Worm (Caenorhabditis elegans) whole organism, L1 larva: ENCODE results near the gene C47G2.3.

ENCODE experiments used
- C16A3.4 ChIP-seq: fragments of 150-350 bp; optimal IDR thresholded peaks from 2 replicates; lab custom pipeline; 2014; ENCODE audit warnings: missing biosample characterization, missing genetic modification characterization
- aly-2 ChIP-seq: fragments of 150-350 bp; optimal IDR thresholded peaks from 2 replicates; lab custom pipeline; 2014; ENCODE audit warnings: missing biosample characterization, missing genetic modification characterization
- ama-1 ChIP-seq: fragments of 150-350 bp; optimal IDR thresholded peaks from 2 replicates; lab custom pipeline; 2014
- blmp-1 ChIP-seq: fragments of 150-350 bp; optimal IDR thresholded peaks from 2 replicates; lab custom pipeline; 2014; ENCODE audit warnings: missing biosample characterization, missing genetic modification characterization
- ceh-8 ChIP-seq: fragments of 200-800 bp; sonication (Bioruptor generic); optimal IDR thresholded peaks from 2 replicates; lab custom pipeline; 2018; ENCODE audit warnings: mild to moderate bottlenecking, missing genetic modification characterization, moderate library complexity, missing compliant biosample characterization
- ceh-82 ChIP-seq, 3 experiments: fragments of 150-350 bp in 1 of 3; sonication (generic microtip) in 2 of 3; optimal IDR thresholded peaks; 2 replicates each; lab custom pipeline; 2014 to 2017; ENCODE audit warnings: missing biosample characterization in 3 of 3, missing genetic modification characterization in 3 of 3
- ces-1 ChIP-seq: fragments of 150-350 bp; optimal IDR thresholded peaks from 2 replicates; lab custom pipeline; 2014; ENCODE audit warnings: missing biosample characterization, missing genetic modification reagents, missing genetic modification characterization
- dpl-1 ChIP-seq, 3 experiments: fragments of 150-350 bp in 2 of 3; sonication (generic microtip) in 1 of 3; optimal IDR thresholded peaks; 2 replicates each; lab custom pipeline; 2014 to 2017; ENCODE audit warnings: missing biosample characterization in 3 of 3, missing genetic modification characterization in 3 of 3, missing genetic modification reagents in 3 of 3
- efl-1 ChIP-seq, 4 experiments: fragments of 150-350 bp; optimal IDR thresholded peaks in 3 of 4; peaks in 1 of 4; 1 replicate in 1 of 4; 2 replicates in 3 of 4; lab custom pipeline; 2014; ENCODE audit warnings: missing biosample characterization in 2 of 4, missing genetic modification characterization in 2 of 4, missing genetic modification reagents in 2 of 4
- egl-13 ChIP-seq: sonication (generic microtip); optimal IDR thresholded peaks from 2 replicates; lab custom pipeline; 2016; ENCODE audit warnings: missing genotype, missing genetic modification reagents, missing genetic modification characterization, missing compliant biosample characterization
- egl-27 ChIP-seq, 2 experiments: fragments of 150-350 bp in 1 of 2; sonication (generic microtip); optimal IDR thresholded peaks; 3 replicates each; lab custom pipeline; 2017 to 2018; ENCODE audit warnings: missing biosample characterization in 2 of 2, missing genetic modification characterization in 2 of 2, missing genetic modification reagents in 2 of 2
- elt-2 ChIP-seq: sonication (generic microtip); optimal IDR thresholded peaks from 2 replicates; lab custom pipeline; 2016; ENCODE audit warnings: missing genetic modification characterization, mild to moderate bottlenecking, inconsistent platforms, missing compliant biosample characterization, missing genetic modification reagents
- ets-5 ChIP-seq: fragments of 200-800 bp; sonication (Bioruptor generic); IDR thresholded peaks from 2 replicates; pipeline ENCODE4 v1.3.6; 2022; ENCODE audit warnings: missing genetic modification characterization, missing compliant biosample characterization
- fkh-10 ChIP-seq: sonication (generic microtip); optimal IDR thresholded peaks from 2 replicates; lab custom pipeline; 2017; ENCODE audit warnings: missing biosample characterization, missing genetic modification reagents, missing genetic modification characterization
- fkh-4 ChIP-seq: sonication (generic microtip); optimal IDR thresholded peaks from 2 replicates; lab custom pipeline; 2016; ENCODE audit warnings: missing compliant biosample characterization, missing genetic modification characterization, borderline replicate concordance
- isw-1 ChIP-seq: fragments of 200-800 bp; sonication (Bioruptor generic); IDR thresholded peaks from 2 replicates; pipeline ENCODE4 v1.3.6; 2022; ENCODE audit warnings: missing genetic modification characterization, missing compliant biosample characterization
- lin-13 ChIP-seq: fragments of 150-350 bp; optimal IDR thresholded peaks from 2 replicates; lab custom pipeline; 2014; ENCODE audit warnings: missing biosample characterization, missing genetic modification reagents, missing genetic modification characterization
- lin-14 ChIP-seq: fragments of 200-800 bp; sonication (Bioruptor generic); optimal IDR thresholded peaks from 2 replicates; lab custom pipeline; 2018; ENCODE audit warnings: mild to moderate bottlenecking, missing genetic modification characterization, moderate library complexity, missing compliant biosample characterization
- lin-15B ChIP-seq: fragments of 150-350 bp; sonication (generic microtip); optimal IDR thresholded peaks from 3 replicates; lab custom pipeline; 2014; ENCODE audit warnings: missing biosample characterization, missing genetic modification characterization
- lin-35 ChIP-seq, 2 experiments: fragments of 150-350 bp; optimal IDR thresholded peaks; 2 replicates each; lab custom pipeline; 2014; ENCODE audit warnings: missing biosample characterization in 2 of 2, missing genetic modification characterization in 2 of 2, missing genetic modification reagents in 2 of 2
- mep-1 ChIP-seq: fragments of 150-350 bp; optimal IDR thresholded peaks from 2 replicates; lab custom pipeline; 2014; ENCODE audit warnings: missing biosample characterization, missing genetic modification characterization
- nhr-20 ChIP-seq: sonication (generic microtip); optimal IDR thresholded peaks from 2 replicates; lab custom pipeline; 2016; ENCODE audit warnings: mild to moderate bottlenecking, missing genetic modification characterization, missing compliant biosample characterization
- nhr-71 ChIP-seq: sonication (generic microtip); optimal IDR thresholded peaks from 2 replicates; lab custom pipeline; 2016; ENCODE audit warnings: mild to moderate bottlenecking, missing genetic modification characterization, moderate library complexity, missing compliant biosample characterization
- nhr-76 ChIP-seq: sonication (generic microtip); optimal IDR thresholded peaks from 2 replicates; lab custom pipeline; 2017; ENCODE audit warnings: missing biosample characterization, missing genetic modification characterization
- nhr-77 ChIP-seq: fragments of 150-350 bp; optimal IDR thresholded peaks from 2 replicates; lab custom pipeline; 2014; ENCODE audit warnings: missing biosample characterization, missing genetic modification characterization
- nhr-84 ChIP-seq: sonication (generic microtip); optimal IDR thresholded peaks from 2 replicates; lab custom pipeline; 2017; ENCODE audit warnings: missing biosample characterization, missing genetic modification characterization
- nhr-85 ChIP-seq: sonication (generic microtip); peaks from one replicate; lab custom pipeline; 2016; ENCODE audit warnings: missing genetic modification characterization, inconsistent platforms, missing compliant biosample characterization
- nhr-90 ChIP-seq: sonication (generic microtip); optimal IDR thresholded peaks from 2 replicates; lab custom pipeline; 2016; ENCODE audit warnings: mild to moderate bottlenecking, missing genetic modification characterization, missing compliant biosample characterization; ENCODE audit not compliant: poor library complexity
- pag-3 ChIP-seq: sonication (generic microtip); optimal IDR thresholded peaks from 2 replicates; lab custom pipeline; 2017; ENCODE audit warnings: missing genetic modification characterization, mild to moderate bottlenecking, missing compliant biosample characterization, antibody characterized with exemption, borderline replicate concordance; ENCODE audit not compliant: insufficient read depth
- skn-1 ChIP-seq: fragments of 150-350 bp; optimal IDR thresholded peaks from 2 replicates; lab custom pipeline; 2014; ENCODE audit warnings: missing biosample characterization, missing genetic modification characterization
- snpc-4 ChIP-seq: fragments of 150-350 bp; optimal IDR thresholded peaks from 2 replicates; lab custom pipeline; 2014; ENCODE audit warnings: missing biosample characterization, missing genetic modification characterization
- sup-37 ChIP-seq: fragments of 200-800 bp; sonication (Bioruptor generic); optimal IDR thresholded peaks from 2 replicates; lab custom pipeline; 2018; ENCODE audit warnings: mild to moderate bottlenecking, missing genetic modification characterization, missing compliant biosample characterization
- swsn-7 ChIP-seq: sonication (generic microtip); optimal IDR thresholded peaks from 2 replicates; lab custom pipeline; 2016; ENCODE audit warnings: missing genetic modification characterization, missing compliant biosample characterization
- tbx-2 ChIP-seq: sonication (generic microtip); optimal IDR thresholded peaks from 2 replicates; lab custom pipeline; 2016; ENCODE audit warnings: missing genetic modification characterization, missing compliant biosample characterization
- unc-130 ChIP-seq: fragments of 150-350 bp; optimal IDR thresholded peaks from 2 replicates; lab custom pipeline; 2017; ENCODE audit warnings: missing biosample characterization, missing genetic modification characterization, inconsistent platforms
- unc-62 ChIP-seq: fragments of 150-350 bp; optimal IDR thresholded peaks from 2 replicates; lab custom pipeline; 2014; ENCODE audit warnings: missing biosample characterization, missing genetic modification reagents, missing genetic modification characterization
- xbp-1 ChIP-seq: sonication (generic microtip); optimal IDR thresholded peaks from 2 replicates; lab custom pipeline; 2016; ENCODE audit warnings: missing genetic modification characterization, missing compliant biosample characterization
- zag-1 ChIP-seq: fragments of 150-350 bp; optimal IDR thresholded peaks from 2 replicates; lab custom pipeline; 2014; ENCODE audit warnings: missing biosample characterization, missing genetic modification characterization

Gene C47G2.3

ce11 chrII:11333846-11334638 lies 44.1 kb upstream of the C47G2.3 start:
- TF ChIP-seq C16A3.4 (tag; lab: Kevin White, UChicago) = peak; percentile 6
- peak in 1 of 2 experiments; percentile 38 for TF ChIP-seq efl-1 (optimal IDR thresholded peaks at IDR 0.05; lab: Kevin White, UChicago)
- peak; percentile 42 to 71 for TF ChIP-seq efl-1 (GFP tag; optimal IDR thresholded peaks at IDR 0.05 in 1 of 2; lab: Kevin White, UChicago)
- no peak for TF ChIP-seq tbx-2 (tag; lab: Kevin White, UChicago)
- TF ChIP-seq nhr-71 (tag; lab: Kevin White, UChicago) = peak; percentile 15
- no peak for TF ChIP-seq lin-13 (GFP tag; lab: Kevin White, UChicago)
- TF ChIP-seq fkh-4 (tag; lab: Kevin White, UChicago) = no peak
- TF ChIP-seq dpl-1 (GFP tag; optimal IDR thresholded peaks at IDR 0.05; lab: Kevin White, UChicago) = peak; percentile 25 to 56 (median 54)
- TF ChIP-seq nhr-90 (tag; lab: Kevin White, UChicago) = peak; percentile 16
- no peak for TF ChIP-seq egl-13
- no peak for TF ChIP-seq nhr-84 (tag; lab: Kevin White, UChicago)
- peak in 1 of 2 experiments; percentile 65 for TF ChIP-seq lin-35 (GFP tag; optimal IDR thresholded peaks at IDR 0.05; lab: Kevin White, UChicago)
- peak; percentile 34 for TF ChIP-seq elt-2
- peak; percentile 62 for TF ChIP-seq snpc-4 (tag; lab: Kevin White, UChicago)
- TF ChIP-seq mep-1 (tag; lab: Kevin White, UChicago) = peak; percentile 9
- TF ChIP-seq, all 84 proteins: peak for 9

DNA sequence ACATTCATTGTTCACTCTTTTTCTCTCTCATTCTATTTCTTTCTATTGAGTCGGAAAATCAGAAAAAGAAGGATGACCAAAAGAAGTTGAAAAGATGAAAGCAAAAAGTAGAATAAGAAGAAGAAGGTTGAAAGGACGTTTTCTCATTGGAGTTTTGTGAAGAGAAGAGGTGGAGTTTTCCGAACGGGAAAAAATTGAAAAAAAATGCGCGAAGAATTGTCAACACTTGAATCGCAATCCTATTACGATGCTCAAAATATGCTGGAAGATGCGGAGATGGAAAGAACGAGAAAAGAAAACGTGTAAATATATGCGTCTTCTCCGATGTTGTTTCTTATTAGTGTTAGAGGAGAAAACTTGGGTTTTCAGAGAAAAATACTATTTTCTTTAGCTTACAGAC lies 43.4 kb upstream of the C47G2.3 start:
- TF ChIP-seq xbp-1 (tag; lab: Kevin White, UChicago) (no peak), lin-14 (peak; percentile 36), ceh-8 (GFP tag; lab: Kevin White, UChicago) (no peak), aly-2 (tag; lab: Kevin White, UChicago) (no peak), dpl-1 (GFP tag; optimal IDR thresholded peaks at IDR 0.05; lab: Kevin White, UChicago) (no peak), fkh-10 (GFP tag; lab: Kevin White, UChicago) (peak; percentile 44), skn-1 (tag; lab: Kevin White, UChicago) (no peak), lin-15B (tag; lab: Kevin White, UChicago) (no peak), fkh-4 (tag; lab: Kevin White, UChicago) (no peak)

DNA sequence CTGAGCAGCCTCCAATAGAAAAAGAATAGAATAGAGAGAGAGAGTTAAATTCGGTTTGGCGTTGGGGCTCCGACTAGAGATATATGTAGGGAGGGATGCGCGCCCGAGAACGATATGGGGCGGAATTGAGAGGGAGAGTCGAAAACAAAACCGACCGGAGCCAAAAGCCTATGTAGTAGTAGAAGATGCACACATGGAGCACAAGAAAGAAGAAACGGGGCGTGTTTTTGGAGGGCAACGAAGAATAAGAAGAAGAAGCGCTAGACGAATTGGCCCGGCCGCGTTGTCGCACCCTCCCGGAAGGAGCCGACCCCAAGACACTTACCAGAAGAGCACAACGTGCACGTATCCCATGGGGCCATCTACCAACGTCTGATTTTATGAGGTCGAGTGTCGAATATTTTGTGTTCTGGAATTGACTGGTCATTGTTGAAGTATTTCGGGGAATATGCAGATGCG lies 39.1 kb upstream of the C47G2.3 start, which contains the start of gene tag-180:
Gene tag-180, minus strand, starts transcription at position 409 of the 459 bp plus-strand sequence.
- peak in 1 of 3 experiments; percentile 1 for TF ChIP-seq ceh-82 (tag; optimal IDR thresholded peaks at IDR 0.05; lab: Kevin White, UChicago)
- TF ChIP-seq lin-14 = peak; percentile 63
- TF ChIP-seq ets-5 (GFP tag; lab: Robert Waterston, UW) = no peak

DNA sequence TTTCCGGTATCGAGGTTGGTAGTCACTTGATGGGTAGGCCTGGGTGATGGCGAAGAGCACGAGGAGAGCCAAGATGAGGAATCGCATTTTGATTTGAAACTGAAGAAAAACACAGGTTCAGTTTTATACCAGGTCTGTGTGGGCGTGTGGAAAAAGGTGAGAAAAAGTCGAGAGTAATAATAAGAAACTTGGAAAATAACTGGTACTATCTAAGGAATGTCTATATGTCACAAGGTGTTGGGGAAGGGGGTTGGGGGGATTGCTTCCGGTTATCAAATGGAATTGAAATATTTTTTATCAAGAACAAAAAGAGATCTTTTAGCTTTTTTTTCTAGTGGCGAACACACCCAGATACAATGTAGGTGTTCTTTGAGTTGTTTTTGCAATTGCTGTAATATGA lies 29.6 kb upstream of the C47G2.3 start, which contains the start of gene nlp-51:
Gene nlp-51, minus strand, starts transcription at position 101 of the 400 bp plus-strand sequence.
- TF ChIP-seq ceh-82 (tag; optimal IDR thresholded peaks at IDR 0.05; lab: Kevin White, UChicago) = no peak
- no peak for TF ChIP-seq nhr-20
- no peak for TF ChIP-seq pag-3 (tag; lab: Kevin White, UChicago)
- TF ChIP-seq aly-2 (tag; lab: Kevin White, UChicago) = no peak
- no peak for TF ChIP-seq sup-37 (GFP tag; lab: Kevin White, UChicago)
- TF ChIP-seq xbp-1 (tag; lab: Kevin White, UChicago) = no peak
- TF ChIP-seq unc-130 = no peak
- TF ChIP-seq nhr-85 (tag; lab: Kevin White, UChicago) = no peak
- TF ChIP-seq blmp-1 (tag; lab: Kevin White, UChicago) = no peak
- no peak for TF ChIP-seq lin-14

DNA sequence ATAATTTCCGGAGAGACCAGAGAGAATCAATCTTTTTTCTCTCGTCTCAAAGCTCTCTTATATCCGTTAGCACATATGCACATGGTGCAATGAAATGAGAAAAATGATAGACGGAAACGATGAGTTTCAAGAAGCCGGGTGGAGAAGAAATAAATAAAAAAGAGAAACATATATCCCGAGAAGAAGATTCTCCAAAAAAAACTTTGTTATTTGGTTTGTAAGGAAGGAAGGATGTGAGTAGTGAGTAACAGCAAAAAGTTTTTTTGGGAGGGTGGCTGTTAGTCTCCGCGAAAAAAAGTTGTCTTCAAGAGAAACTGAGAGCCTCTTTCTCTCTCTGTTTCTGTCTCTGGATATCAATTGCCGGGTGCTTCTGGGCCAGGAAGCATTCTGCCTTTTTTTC lies 26.7 kb upstream of the C47G2.3 start:
- no peak for TF ChIP-seq isw-1 (GFP tag; lab: Robert Waterston, UW)
- TF ChIP-seq zag-1 (tag; lab: Kevin White, UChicago) = no peak
- TF ChIP-seq ama-1 = no peak
- peak; percentile 63 for TF ChIP-seq lin-14
- no peak for TF ChIP-seq fkh-10 (GFP tag; lab: Kevin White, UChicago)
- no peak for TF ChIP-seq nhr-77 (tag; lab: Kevin White, UChicago)
- peak; percentile 29 for TF ChIP-seq egl-13
- TF ChIP-seq egl-27 (tag; optimal IDR thresholded peaks at IDR 0.05; lab: Kevin White, UChicago) = no peak
- TF ChIP-seq unc-62 (GFP tag; lab: Kevin White, UChicago) = no peak
- no peak for TF ChIP-seq ces-1 (GFP tag; lab: Kevin White, UChicago)
- no peak for TF ChIP-seq swsn-7 (tag; lab: Kevin White, UChicago)
- TF ChIP-seq nhr-76 (tag; lab: Kevin White, UChicago) = no peak
